Worm (Caenorhabditis elegans) whole organism, young adult: ENCODE data around the gene lin-14.

Experiments used
- C06A6.2 ChIP-seq: fragments of 200-800 bp; sonication (Bioruptor generic); conservative IDR thresholded peaks from 2 replicates; pipeline ENCODE4 v1.3.6; 2022; ENCODE audit warnings: missing genetic modification characterization, missing compliant biosample characterization
- Y56A3A.18 ChIP-seq: fragments of 200-800 bp; sonication (Bioruptor generic); IDR thresholded peaks from 2 replicates; pipeline ENCODE4 v1.3.6; 2022; ENCODE audit warnings: missing genetic modification reagents, missing genetic modification characterization, missing compliant biosample characterization
- aptf-2 ChIP-seq: fragments of 200-800 bp; sonication (Bioruptor generic); conservative IDR thresholded peaks from 2 replicates; pipeline ENCODE4 v1.3.6; 2022; ENCODE audit warnings: missing genetic modification reagents, missing genetic modification characterization, missing compliant biosample characterization
- ceh-27 ChIP-seq: fragments of 200-800 bp; sonication (Bioruptor generic); optimal IDR thresholded peaks from 2 replicates; lab custom pipeline; 2018; ENCODE audit warnings: mild to moderate bottlenecking, missing genetic modification characterization, moderate library complexity, missing compliant biosample characterization
- ceh-58 ChIP-seq: fragments of 200-800 bp; sonication (Bioruptor generic); IDR thresholded peaks from 2 replicates; pipeline ENCODE4 v1.3.6; 2022; ENCODE audit warnings: missing genetic modification characterization, missing compliant biosample characterization
- efl-1 ChIP-seq: fragments of 150-350 bp; optimal IDR thresholded peaks from 2 replicates; lab custom pipeline; 2014; ENCODE audit warnings: missing biosample characterization, missing genetic modification reagents, missing genetic modification characterization
- madf-10 ChIP-seq: sonication (generic microtip); optimal IDR thresholded peaks from 2 replicates; lab custom pipeline; 2016; ENCODE audit warnings: mild to moderate bottlenecking, missing genetic modification characterization, missing compliant biosample characterization
- mes-4 ChIP-seq: sonication (generic microtip); optimal IDR thresholded peaks from 2 replicates; lab custom pipeline; 2016; ENCODE audit warnings: missing genotype, missing genetic modification characterization, missing compliant biosample characterization
- pha-4 ChIP-seq: fragments of 150-350 bp; sonication (generic microtip); optimal IDR thresholded peaks from 2 replicates; lab custom pipeline; 2014; ENCODE audit warnings: missing biosample characterization, missing genetic modification reagents, missing genetic modification characterization
- rpc-1 ChIP-seq, 2 experiments: fragments of 150-350 bp in 1 of 2; sonication (generic microtip) in 1 of 2; optimal IDR thresholded peaks; 2 replicates each; lab custom pipeline; 2014 to 2018; ENCODE audit warnings: missing biosample characterization in 1 of 2, missing genetic modification characterization in 1 of 2, missing genetic modification reagents in 1 of 2, missing genotype in 1 of 2
- snpc-4 ChIP-seq, 5 experiments: fragments of 150-350 bp in 1 of 5; sonication (generic microtip) in 4 of 5; optimal IDR thresholded peaks; 2 replicates each; lab custom pipeline; 2014 to 2018; ENCODE audit warnings: missing genetic modification characterization in 5 of 5, missing biosample characterization in 3 of 5, antibody characterized with exemption in 2 of 5, mild to moderate bottlenecking in 2 of 5, missing compliant biosample characterization in 2 of 5, missing genotype in 2 of 5, moderate library complexity in 2 of 5, missing genetic modification reagents in 1 of 5
- unc-62 ChIP-seq: fragments of 150-350 bp; optimal IDR thresholded peaks from 2 replicates; lab custom pipeline; 2014; ENCODE audit warnings: missing biosample characterization, missing genetic modification reagents, missing genetic modification characterization
- ztf-26 ChIP-seq: sonication (generic microtip); optimal IDR thresholded peaks from 2 replicates; lab custom pipeline; 2017; ENCODE audit warnings: missing genetic modification characterization, missing compliant biosample characterization

ce11 chrX:11465215-11465614 lies at the start of gene lin-14:
- no peak for TF ChIP-seq ceh-58
- no peak for TF ChIP-seq aptf-2 (GFP tag; lab: Robert Waterston, UW)
- no peak for TF ChIP-seq pha-4 (tag; lab: Kevin White, UChicago)
- TF ChIP-seq ceh-27: no peak
- TF ChIP-seq efl-1 (GFP tag; lab: Kevin White, UChicago): no peak
- no peak for TF ChIP-seq unc-62
- TF ChIP-seq madf-10 (tag; lab: Kevin White, UChicago): no peak
- TF ChIP-seq C06A6.2: no peak
- TF ChIP-seq ztf-26 (tag; lab: Kevin White, UChicago): no peak
- TF ChIP-seq Y56A3A.18 (GFP tag; lab: Robert Waterston, UW): no peak
- TF ChIP-seq snpc-4 (GFP tag; optimal IDR thresholded peaks at IDR 0.05; lab: Kevin White, UChicago): no peak
- TF ChIP-seq snpc-4 (tag; optimal IDR thresholded peaks at IDR 0.05; lab: Kevin White, UChicago): no peak
- TF ChIP-seq mes-4: no peak
- TF ChIP-seq rpc-1 (optimal IDR thresholded peaks at IDR 0.05; lab: Kevin White, UChicago): no peak
- no peak for TF ChIP-seq rpc-1 (tag; optimal IDR thresholded peaks at IDR 0.05; lab: Kevin White, UChicago)
